Comparison of ENCODE assay signal across 1 fruit fly cellular context in the genomic region with DNA sequence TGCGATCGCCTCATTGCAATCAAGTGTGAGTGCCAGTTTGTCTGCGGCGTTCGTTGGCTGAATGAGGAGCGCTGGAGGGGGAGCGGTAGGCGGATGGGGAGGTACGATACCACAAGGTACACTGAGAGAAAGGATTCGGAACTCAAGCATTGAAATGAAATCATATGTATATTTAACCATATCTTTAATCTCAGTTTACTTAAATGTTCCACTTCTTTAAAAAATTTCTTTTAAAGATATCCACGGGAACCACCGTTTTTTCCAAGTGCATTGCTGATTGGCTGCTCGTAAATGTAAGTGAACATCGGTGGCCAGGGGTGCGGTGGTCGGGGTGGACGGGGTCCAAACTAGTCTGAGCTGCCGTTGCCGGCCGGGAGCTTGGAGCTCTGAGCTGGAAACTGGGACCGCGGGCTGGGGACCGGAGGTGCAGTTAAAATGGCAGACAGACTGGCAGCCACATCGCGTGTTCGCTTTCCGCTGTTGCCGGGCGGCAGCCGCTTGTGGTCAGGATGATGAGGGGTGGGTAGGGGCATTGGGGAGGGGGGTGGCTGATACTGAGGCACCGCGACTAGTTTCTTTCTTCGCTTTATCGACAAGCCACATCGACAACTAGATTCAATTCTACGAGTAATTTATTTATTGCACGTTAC.
TF ChIP-seq lines count a peak whose summit lies in the region.

No protein-coding gene starts in this region.

TF ChIP-seq in whole organism, embryonic, 481 proteins besides CTCF, POLR2A, EP300 and RAD21 (continued from another document):
- peak; percentile 93 for TF ChIP-seq CG11456 (GFP tag; IDR thresholded peaks at IDR 0.05; lab: Robert Waterston, UW)
- TF ChIP-seq CG14667 (GFP tag; IDR thresholded peaks at IDR 0.05; lab: Robert Waterston, UW) = peak; percentile 94
- TF ChIP-seq Fer2 (tag; optimal IDR thresholded peaks at IDR 0.05; lab: Kevin White, UChicago) = peak; percentile 88
- TF ChIP-seq CG1647 (GFP tag; optimal IDR thresholded peaks at IDR 0.05; lab: Kevin White, UChicago) = peak; percentile 88
- TF ChIP-seq Ets65A (GFP tag; lab: Kevin White, UChicago) = peak; percentile 99
- TF ChIP-seq CG2712 (tag; optimal IDR thresholded peaks at IDR 0.05; lab: Kevin White, UChicago) = peak; percentile 98
- peak; percentile 99 for TF ChIP-seq vvl (GFP tag; IDR thresholded peaks at IDR 0.05; lab: Robert Waterston, UW)
- peak; percentile 96 for TF ChIP-seq CG7556 (GFP tag; optimal IDR thresholded peaks at IDR 0.05; lab: Kevin White, UChicago)
- TF ChIP-seq unc-4 (GFP tag; IDR thresholded peaks at IDR 0.05; lab: Robert Waterston, UW; ENCODE audit: partially characterized antibody) = no peak
- TF ChIP-seq Nf-YC (tag; optimal IDR thresholded peaks at IDR 0.05; lab: Kevin White, UChicago) = peak; percentile 85
- TF ChIP-seq B-H2 (GFP tag; optimal IDR thresholded peaks at IDR 0.05; lab: Kevin White, UChicago) = peak; percentile 77
- TF ChIP-seq chn (GFP tag; optimal IDR thresholded peaks at IDR 0.05; lab: Kevin White, UChicago) = peak; percentile 92
- TF ChIP-seq shn (GFP tag; optimal IDR thresholded peaks at IDR 0.05; lab: Kevin White, UChicago) = peak; percentile 95
- peak; percentile 86 for TF ChIP-seq TFAM (GFP tag; optimal IDR thresholded peaks at IDR 0.05; lab: Kevin White, UChicago)
- peak; percentile 27 for TF ChIP-seq cg (GFP tag; optimal IDR thresholded peaks at IDR 0.05; lab: Kevin White, UChicago)
- TF ChIP-seq p53 (GFP tag; optimal IDR thresholded peaks at IDR 0.05; lab: Kevin White, UChicago) = peak; percentile 83
